Fruit fly (Drosophila melanogaster): ENCODE results near the gene CG3842.

CG3842 gene

DNA sequence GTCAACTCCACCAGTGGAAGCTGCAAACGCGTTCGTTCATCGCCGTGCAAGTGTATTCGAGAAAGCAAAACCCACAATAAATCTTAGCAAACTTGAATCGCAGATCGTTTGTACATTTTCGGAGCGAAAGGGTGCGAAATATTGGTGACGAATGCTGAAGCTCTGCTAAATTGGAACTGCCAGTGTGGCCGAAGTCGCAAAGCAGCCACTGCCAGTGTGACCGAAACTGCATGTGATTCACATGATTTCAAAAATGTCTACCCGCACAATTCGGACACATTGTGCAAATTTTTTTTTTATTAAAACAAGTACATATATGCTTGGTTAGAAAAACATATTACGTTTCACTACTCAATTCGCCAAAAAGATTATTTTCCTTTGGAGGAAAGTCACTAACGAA is 23.7 kb downstream of the CG3842 start (continued):
- TF ChIP-seq Ets97D (GFP tag; optimal IDR thresholded peaks at IDR 0.05): no peak
- TF ChIP-seq CG18764 (GFP tag; optimal IDR thresholded peaks at IDR 0.05): no peak
- no peak for TF ChIP-seq h (optimal IDR thresholded peaks at IDR 0.05)
- peak; percentile 77 for TF ChIP-seq Meics (GFP tag; optimal IDR thresholded peaks at IDR 0.05)
- TF ChIP-seq Lhr (GFP tag; optimal IDR thresholded peaks at IDR 0.05): no peak
- TF ChIP-seq sim (GFP tag; IDR thresholded peaks at IDR 0.05): no peak
- TF ChIP-seq exex (tag; optimal IDR thresholded peaks at IDR 0.05): no peak
- no peak for TF ChIP-seq Oli (tag; optimal IDR thresholded peaks at IDR 0.05)
- no peak for TF ChIP-seq klu (GFP tag; IDR thresholded peaks at IDR 0.05)
- no peak for TF ChIP-seq CG34422 (GFP tag; IDR thresholded peaks at IDR 0.05)
- peak; percentile 65; the same call in 1 of the 2 replicates for TF ChIP-seq sna (GFP tag; IDR thresholded peaks at IDR 0.05; ENCODE audit: partially characterized antibody)
- TF ChIP-seq bbx (GFP tag; IDR thresholded peaks at IDR 0.05; ENCODE audit: partially characterized antibody): peak; percentile 37; the same call in 1 of the 2 replicates
- TF ChIP-seq kay (GFP tag; optimal IDR thresholded peaks at IDR 0.05): no peak
- 0 out of 4 replicates have a peak, but pooled peaks have one; percentile 12 for TF ChIP-seq chinmo (GFP tag; IDR thresholded peaks at IDR 0.05; ENCODE audit: partially characterized antibody)
- TF ChIP-seq H2.0 (GFP tag; IDR thresholded peaks at IDR 0.05): no peak
- TF ChIP-seq gfzf (GFP tag; optimal IDR thresholded peaks at IDR 0.05): peak; percentile 38
- no peak for TF ChIP-seq CG3995 (GFP tag; optimal IDR thresholded peaks at IDR 0.05)
- no peak for TF ChIP-seq CG17829 (tag; optimal IDR thresholded peaks at IDR 0.05)
- TF ChIP-seq Ravus (GFP tag; IDR thresholded peaks at IDR 0.05): no peak
- TF ChIP-seq CG34224 (GFP tag; IDR thresholded peaks at IDR 0.05; ENCODE audit: partially characterized antibody): peak; percentile 51; the same call in 2 of the 3 replicates
- no peak for TF ChIP-seq CG8765 (GFP tag; IDR thresholded peaks at IDR 0.05)
- no peak for TF ChIP-seq CG4730 (GFP tag; IDR thresholded peaks at IDR 0.05)
- no peak for TF ChIP-seq CG8290 (GFP tag; optimal IDR thresholded peaks at IDR 0.05)
- TF ChIP-seq CG8290 (tag; optimal IDR thresholded peaks at IDR 0.05): peak in 1 of 2 experiments; percentile 43
- TF ChIP-seq nmo (GFP tag; optimal IDR thresholded peaks at IDR 0.05): no peak
- peak; percentile 44; the same call in 2 of the 3 replicates for TF ChIP-seq CG16813 (GFP tag; IDR thresholded peaks at IDR 0.05; ENCODE audit: partially characterized antibody)
- peak; percentile 48; the same call in 1 of the 2 replicates for TF ChIP-seq CG13287 (GFP tag; IDR thresholded peaks at IDR 0.05; ENCODE audit: partially characterized antibody)
- no peak for TF ChIP-seq CG6813 (GFP tag; optimal IDR thresholded peaks at IDR 0.05)
- no peak for TF ChIP-seq abd-A (tag; optimal IDR thresholded peaks at IDR 0.05)
- TF ChIP-seq Opbp (GFP tag; IDR thresholded peaks at IDR 0.05; ENCODE audit: partially characterized antibody): peak; percentile 63; the same call in 2 of the 3 replicates
- peak; percentile 19; the same call in 1 of the 2 replicates for TF ChIP-seq amos (GFP tag; IDR thresholded peaks at IDR 0.05; ENCODE audit: partially characterized antibody)
- TF ChIP-seq Dll (GFP tag; IDR thresholded peaks at IDR 0.05; ENCODE audit: partially characterized antibody): 0 out of 4 replicates have a peak, but pooled peaks have one; percentile 18
- no peak for TF ChIP-seq CG6272 (GFP tag; IDR thresholded peaks at IDR 0.05)
- TF ChIP-seq CG14014 (GFP tag; IDR thresholded peaks at IDR 0.05): no peak
- no peak for TF ChIP-seq Kr (GFP tag; optimal IDR thresholded peaks at IDR 0.05)
- peak; percentile 46 for TF ChIP-seq Scr (GFP tag; IDR thresholded peaks at IDR 0.05; ENCODE audit: partially characterized antibody)
- TF ChIP-seq CG9609 (GFP tag; optimal IDR thresholded peaks at IDR 0.05): no peak
- no peak for TF ChIP-seq CG8359 (GFP tag; optimal IDR thresholded peaks at IDR 0.05; ENCODE audit: borderline replicate concordance)
- no peak for TF ChIP-seq CG2889 (GFP tag; IDR thresholded peaks at IDR 0.05)
- no peak for TF ChIP-seq hb (GFP tag; IDR thresholded peaks at IDR 0.05; ENCODE audit: partially characterized antibody)
- TF ChIP-seq zen2 (GFP tag; IDR thresholded peaks at IDR 0.05; ENCODE audit: partially characterized antibody): peak; percentile 29; the same call in 2 of the 3 replicates
- peak; percentile 48; the same call in 2 of the 3 replicates for TF ChIP-seq CG6791 (GFP tag; IDR thresholded peaks at IDR 0.05; ENCODE audit: partially characterized antibody)
- TF ChIP-seq sqz (GFP tag; optimal IDR thresholded peaks at IDR 0.05): no peak
- TF ChIP-seq Elba2 (GFP tag; optimal IDR thresholded peaks at IDR 0.05): no peak
- no peak for TF ChIP-seq CG6765 (GFP tag; optimal IDR thresholded peaks at IDR 0.05)
- no peak for TF ChIP-seq Ada2b (GFP tag; IDR thresholded peaks at IDR 0.05)

All from whole organism, embryonic.